Fruit fly (Drosophila melanogaster): ENCODE measurements around the gene CG10958.

dm6 chrX:8140707-8141106, 8.6 kb downstream of the CG10958 start:
- no peak for TF ChIP-seq CG4360 (GFP tag; IDR thresholded peaks at IDR 0.05)
- TF ChIP-seq Nf-YC (tag; optimal IDR thresholded peaks at IDR 0.05), result no peak

All from whole organism, embryonic.